5 fruit fly cellular contexts compared by ENCODE assay signal in genomic region chr3L:16161131-16161530, dm6.
TF ChIP-seq lines count a peak whose summit lies in the region.

No protein-coding gene starts in this region.

- no peak for TF ChIP-seq CTCF in whole organism, embryonic (GFP tag; optimal IDR thresholded peaks at IDR 0.05; lab: Kevin White, UChicago)

TF ChIP-seq in whole organism, adult, 20 proteins besides CTCF, POLR2A, EP300 and RAD21:
- TF ChIP-seq ovo (GFP tag; optimal IDR thresholded peaks at IDR 0.05; lab: Kevin White, UChicago) (no peak), cnc (optimal IDR thresholded peaks at IDR 0.05; lab: Kevin White, UChicago) (peak; percentile 42 to 67)

TF ChIP-seq in whole organism, embryonic, 481 proteins besides CTCF, POLR2A, EP300 and RAD21:
- TF ChIP-seq zen2 (GFP tag; IDR thresholded peaks at IDR 0.05; lab: Robert Waterston, UW; ENCODE audit: partially characterized antibody) (0 out of 3 replicates have a peak, but pooled peaks have one; percentile 7), Med (GFP tag; lab: Kevin White, UChicago) (peak; percentile 21), rib (GFP tag; IDR thresholded peaks at IDR 0.05; lab: Robert Waterston, UW) (no peak), CG10431 (GFP tag; optimal IDR thresholded peaks at IDR 0.05; lab: Kevin White, UChicago) (peak; percentile 26), sens (GFP tag; lab: Kevin White, UChicago) (peak; percentile 12), ftz-f1 (GFP tag; optimal IDR thresholded peaks at IDR 0.05; lab: Kevin White, UChicago) (peak; percentile 45), exex (tag; optimal IDR thresholded peaks at IDR 0.05; lab: Kevin White, UChicago) (peak; percentile 73), sug (tag; optimal IDR thresholded peaks at IDR 0.05; lab: Kevin White, UChicago) (peak; percentile 31), slbo (GFP tag; IDR thresholded peaks at IDR 0.05; lab: Robert Waterston, UW) (no peak), CG10321 (GFP tag; IDR thresholded peaks at IDR 0.05; lab: Robert Waterston, UW) (0 out of 2 replicates have a peak, but pooled peaks have one; percentile 9), CG12744 (GFP tag; optimal IDR thresholded peaks at IDR 0.05; lab: Kevin White, UChicago) (no peak)
TF ChIP-seq in whole organism, embryonic: peak in this region for 8.

TF ChIP-seq in whole organism, prepupa, 60 proteins besides CTCF, POLR2A, EP300 and RAD21:
- TF ChIP-seq CG6163 (GFP tag; IDR thresholded peaks at IDR 0.05; lab: Robert Waterston, UW) (peak; percentile 49; the same call in 1 of the 3 replicates), svp (GFP tag; lab: Kevin White, UChicago) (peak; percentile 85), Eip78C (GFP tag; lab: Kevin White, UChicago) (peak; percentile 43), Eip93F (GFP tag; optimal IDR thresholded peaks at IDR 0.05; lab: Kevin White, UChicago) (peak; percentile 24), vri (GFP tag; optimal IDR thresholded peaks at IDR 0.05; lab: Kevin White, UChicago) (peak; percentile 57), ss (GFP tag; optimal IDR thresholded peaks at IDR 0.05; lab: Kevin White, UChicago) (no peak)

TF ChIP-seq in whole organism, pupa, 21 proteins besides CTCF, POLR2A, EP300 and RAD21:
- TF ChIP-seq Snoo (tag; optimal IDR thresholded peaks at IDR 0.05; lab: Kevin White, UChicago), result no peak
- peak; percentile 40 for TF ChIP-seq EcR (GFP tag; optimal IDR thresholded peaks at IDR 0.05; lab: Kevin White, UChicago)

TF ChIP-seq in whole organism, wandering third instar larva, 38 proteins besides CTCF, POLR2A, EP300 and RAD21:
- TF ChIP-seq h (GFP tag; optimal IDR thresholded peaks at IDR 0.05; lab: Kevin White, UChicago) (no peak), woc (GFP tag; optimal IDR thresholded peaks at IDR 0.05; lab: Kevin White, UChicago) (no peak), dsf (GFP tag; optimal IDR thresholded peaks at IDR 0.05; lab: Kevin White, UChicago; ENCODE audit: borderline replicate concordance) (no peak), Vsx2 (GFP tag; optimal IDR thresholded peaks at IDR 0.05; lab: Kevin White, UChicago; ENCODE audit: partially characterized antibody) (peak; percentile 70), Mio (GFP tag; optimal IDR thresholded peaks at IDR 0.05; lab: Kevin White, UChicago) (no peak), psq (GFP tag; optimal IDR thresholded peaks at IDR 0.05; lab: Kevin White, UChicago) (peak; percentile 55), sv (GFP tag; optimal IDR thresholded peaks at IDR 0.05; lab: Kevin White, UChicago) (no peak), CrebA (GFP tag; optimal IDR thresholded peaks at IDR 0.05; lab: Kevin White, UChicago; ENCODE audit: borderline replicate concordance) (peak; percentile 51), rgr (GFP tag; optimal IDR thresholded peaks at IDR 0.05; lab: Kevin White, UChicago) (no peak), Abd-B (GFP tag; optimal IDR thresholded peaks at IDR 0.05; lab: Kevin White, UChicago) (no peak), Sp1 (GFP tag; optimal IDR thresholded peaks at IDR 0.05; lab: Kevin White, UChicago) (no peak), fru (GFP tag; optimal IDR thresholded peaks at IDR 0.05; lab: Kevin White, UChicago) (no peak), Hr78 (GFP tag; optimal IDR thresholded peaks at IDR 0.05; lab: Kevin White, UChicago) (no peak), Jra (GFP tag; optimal IDR thresholded peaks at IDR 0.05; lab: Kevin White, UChicago) (peak; percentile 7), Hnf4 (GFP tag; optimal IDR thresholded peaks at IDR 0.05; lab: Kevin White, UChicago) (peak; percentile 9), usp (GFP tag; optimal IDR thresholded peaks at IDR 0.05; lab: Kevin White, UChicago) (no peak), Myc (optimal IDR thresholded peaks at IDR 0.05; lab: Kevin White, UChicago) (no peak), foxo (GFP tag; optimal IDR thresholded peaks at IDR 0.05; lab: Kevin White, UChicago) (peak in 1 of 2 experiments; percentile 3)
